Fruit fly (Drosophila melanogaster) whole organism, prepupa: Measurements from ENCODE around the gene CG10587.

Source experiments
- Blimp-1 ChIP-seq: fragments of 200-800 bp; sonication (Bioruptor generic); optimal IDR thresholded peaks from 3 replicates; lab custom pipeline; 2017; ENCODE audit warnings: missing biosample characterization, missing genetic modification characterization, mild to moderate bottlenecking, moderate library complexity, missing genetic modification reagents
- CG10669 ChIP-seq: fragments of 200-800 bp; sonication (Bioruptor generic); optimal IDR thresholded peaks from 3 replicates; lab custom pipeline; 2018; ENCODE audit warnings: missing biosample characterization, mild to moderate bottlenecking, missing genetic modification characterization, moderate library complexity
- CG11294 ChIP-seq: fragments of 200-800 bp; sonication (Bioruptor generic); IDR thresholded peaks from 2 replicates; pipeline ENCODE4 v1.3.6; 2022; ENCODE audit warnings: missing biosample characterization, missing genetic modification characterization
- CG11762 ChIP-seq: fragments of 200-800 bp; sonication (Bioruptor generic); optimal IDR thresholded peaks from 3 replicates; lab custom pipeline; 2016; ENCODE audit warnings: missing biosample characterization, missing genetic modification characterization; ENCODE audit not compliant: insufficient read depth
- CG11902 ChIP-seq: fragments of 200-800 bp; sonication (Bioruptor generic); optimal IDR thresholded peaks from 3 replicates; lab custom pipeline; 2016; ENCODE audit warnings: missing biosample characterization, missing genetic modification characterization
- CG15336 ChIP-seq: fragments of 200-800 bp; sonication (Bioruptor generic); IDR thresholded peaks from 2 replicates; pipeline ENCODE4 v1.3.6; 2022; ENCODE audit warnings: missing biosample characterization, missing genetic modification characterization
- CG1621 ChIP-seq: fragments of 200-800 bp; sonication (Bioruptor generic); optimal IDR thresholded peaks from 3 replicates; lab custom pipeline; 2018; ENCODE audit warnings: missing biosample characterization, mild to moderate bottlenecking, missing genetic modification characterization
- CG16779 ChIP-seq: fragments of 200-800 bp; sonication (Bioruptor generic); optimal IDR thresholded peaks from 3 replicates; lab custom pipeline; 2017; ENCODE audit warnings: missing biosample characterization, mild to moderate bottlenecking, missing genetic modification characterization
- CG3032 ChIP-seq: fragments of 200-800 bp; optimal IDR thresholded peaks from 2 replicates; lab custom pipeline; 2019; ENCODE audit warnings: missing biosample characterization, mild to moderate bottlenecking, missing genetic modification characterization, moderate library complexity
- CG31627 ChIP-seq: fragments of 200-800 bp; sonication (Bioruptor generic); optimal IDR thresholded peaks from 3 replicates; lab custom pipeline; 2016; ENCODE audit warnings: missing biosample characterization, missing genetic modification characterization
- CG3919 ChIP-seq: fragments of 200-800 bp; sonication (Bioruptor generic); optimal IDR thresholded peaks from 3 replicates; lab custom pipeline; 2016; ENCODE audit warnings: missing biosample characterization, missing genetic modification characterization
- CG4318 ChIP-seq: fragments of 200-800 bp; sonication (Bioruptor generic); optimal IDR thresholded peaks from 3 replicates; lab custom pipeline; 2017; ENCODE audit warnings: missing biosample characterization, mild to moderate bottlenecking, missing genetic modification characterization
- CG6163 ChIP-seq: fragments of 200-800 bp; sonication (Bioruptor generic); IDR thresholded peaks from 3 replicates; pipeline ENCODE4 v1.3.6; 2022; ENCODE audit warnings: missing biosample characterization, missing genetic modification characterization
- CG6276 ChIP-seq: fragments of 200-800 bp; sonication (Bioruptor generic); optimal IDR thresholded peaks from 2 replicates; lab custom pipeline; 2017; ENCODE audit warnings: missing biosample characterization, mild to moderate bottlenecking, missing genetic modification characterization
- CG6808 ChIP-seq: fragments of 200-800 bp; sonication (Bioruptor generic); optimal IDR thresholded peaks from 3 replicates; lab custom pipeline; 2017; ENCODE audit warnings: missing biosample characterization, missing genetic modification characterization, mild to moderate bottlenecking, moderate library complexity, missing genetic modification reagents
- CG6854 ChIP-seq: fragments of 200-800 bp; sonication (Bioruptor generic); optimal IDR thresholded peaks from 2 replicates; lab custom pipeline; 2017; ENCODE audit warnings: missing biosample characterization, mild to moderate bottlenecking, missing genetic modification characterization
- CG7368 ChIP-seq: fragments of 200-800 bp; sonication (Bioruptor generic); optimal IDR thresholded peaks from 3 replicates; lab custom pipeline; 2016; ENCODE audit warnings: missing biosample characterization, missing genetic modification characterization
- CG8119 ChIP-seq: fragments of 200-800 bp; sonication (Bioruptor generic); IDR thresholded peaks from 3 replicates; pipeline ENCODE4 v1.3.6; 2022; ENCODE audit warnings: missing biosample characterization, missing genetic modification characterization
- CG8319 ChIP-seq: fragments of 200-800 bp; sonication (Bioruptor generic); optimal IDR thresholded peaks from 3 replicates; lab custom pipeline; 2016; ENCODE audit warnings: missing biosample characterization, missing genetic modification characterization
- CG9139 ChIP-seq: fragments of 200-800 bp; sonication (Bioruptor generic); optimal IDR thresholded peaks from 3 replicates; lab custom pipeline; 2017; ENCODE audit warnings: missing biosample characterization, mild to moderate bottlenecking, missing genetic modification characterization
- Eip93F ChIP-seq: fragments of 200-800 bp; sonication (Bioruptor generic); optimal IDR thresholded peaks from 2 replicates; lab custom pipeline; 2016; ENCODE audit warnings: missing biosample characterization, mild to moderate bottlenecking, missing genetic modification characterization
- Ets96B ChIP-seq: fragments of 200-800 bp; optimal IDR thresholded peaks from 2 replicates; lab custom pipeline; 2019; ENCODE audit warnings: missing biosample characterization, mild to moderate bottlenecking, missing genetic modification characterization, moderate library complexity
- Gug ChIP-seq: fragments of 200-800 bp; sonication (Bioruptor generic); IDR thresholded peaks from 2 replicates; pipeline ENCODE4 v1.3.6; 2022; ENCODE audit warnings: missing biosample characterization, missing genetic modification characterization
- Hr38 ChIP-seq: sonication (Bioruptor generic); optimal IDR thresholded peaks from 2 replicates; lab custom pipeline; 2016; ENCODE audit warnings: missing biosample characterization, missing genetic modification characterization
- Lpt ChIP-seq: fragments of 200-800 bp; sonication (Bioruptor generic); optimal IDR thresholded peaks from 3 replicates; lab custom pipeline; 2016; ENCODE audit warnings: missing biosample characterization, missing genetic modification characterization
- Smox ChIP-seq: fragments of 200-800 bp; sonication (Bioruptor generic); optimal IDR thresholded peaks from 3 replicates; lab custom pipeline; 2016; ENCODE audit warnings: missing biosample characterization, missing genetic modification characterization
- Sox102F ChIP-seq: fragments of 200-800 bp; sonication (Bioruptor generic); optimal IDR thresholded peaks from 2 replicates; lab custom pipeline; 2016; ENCODE audit warnings: missing biosample characterization, mild to moderate bottlenecking, missing genetic modification characterization
- Sox14 ChIP-seq: fragments of 200-800 bp; sonication (Bioruptor generic); optimal IDR thresholded peaks from 3 replicates; lab custom pipeline; 2016; ENCODE audit warnings: missing biosample characterization, missing genetic modification characterization
- Sox15 ChIP-seq: fragments of 200-800 bp; sonication (Bioruptor generic); optimal IDR thresholded peaks from 3 replicates; lab custom pipeline; 2016; ENCODE audit warnings: missing biosample characterization, missing genetic modification characterization
- achi ChIP-seq: fragments of 200-800 bp; sonication (Bioruptor generic); optimal IDR thresholded peaks from 3 replicates; lab custom pipeline; 2016; ENCODE audit warnings: missing biosample characterization, missing genetic modification characterization
- acj6 ChIP-seq: fragments of 200-800 bp; sonication (Bioruptor generic); optimal IDR thresholded peaks from 3 replicates; lab custom pipeline; 2016; ENCODE audit warnings: missing biosample characterization, missing genetic modification characterization
- cyc ChIP-seq: fragments of 200-800 bp; sonication (Bioruptor generic); optimal IDR thresholded peaks from 3 replicates; lab custom pipeline; 2016; ENCODE audit warnings: missing biosample characterization, missing genetic modification characterization
- dac ChIP-seq: fragments of 200-800 bp; sonication (Bioruptor generic); optimal IDR thresholded peaks from 2 replicates; lab custom pipeline; 2017; ENCODE audit warnings: missing biosample characterization, mild to moderate bottlenecking, missing genetic modification characterization
- dsx ChIP-seq: fragments of 200-800 bp; optimal IDR thresholded peaks from 3 replicates; lab custom pipeline; 2019; ENCODE audit warnings: missing biosample characterization, mild to moderate bottlenecking, missing genetic modification characterization, moderate library complexity; ENCODE audit not compliant: poor library complexity, severe bottlenecking
- eg ChIP-seq: fragments of 200-800 bp; sonication (Bioruptor generic); IDR thresholded peaks from 3 replicates; pipeline ENCODE4 v1.3.6; 2022; ENCODE audit warnings: missing biosample characterization, missing genetic modification characterization
- fkh ChIP-seq: fragments of 200-800 bp; sonication (Bioruptor generic); optimal IDR thresholded peaks from 3 replicates; lab custom pipeline; 2017; ENCODE audit warnings: missing biosample characterization, mild to moderate bottlenecking, missing genetic modification characterization, moderate library complexity
- net ChIP-seq: fragments of 200-800 bp; sonication (Bioruptor generic); optimal IDR thresholded peaks from 3 replicates; lab custom pipeline; 2016; ENCODE audit warnings: missing biosample characterization, missing genetic modification characterization
- pdm3 ChIP-seq: fragments of 200-800 bp; sonication (Bioruptor generic); optimal IDR thresholded peaks from 3 replicates; lab custom pipeline; 2016; ENCODE audit warnings: missing biosample characterization, missing genetic modification characterization
- salr ChIP-seq, 2 experiments: fragments of 200-800 bp; sonication (Bioruptor generic); optimal IDR thresholded peaks; 3 replicates each; lab custom pipeline; 2016 to 2018; ENCODE audit warnings: missing biosample characterization in 2 of 2, missing genetic modification characterization in 2 of 2, mild to moderate bottlenecking in 1 of 2
- spab ChIP-seq: fragments of 200-800 bp; sonication (Bioruptor generic); optimal IDR thresholded peaks from 2 replicates; lab custom pipeline; 2017; ENCODE audit warnings: missing biosample characterization, mild to moderate bottlenecking, missing genetic modification characterization, missing genetic modification reagents
- ss ChIP-seq, 2 experiments: fragments of 200-800 bp; sonication (Bioruptor generic); optimal IDR thresholded peaks; 2 replicates in 1 of 2; 3 replicates in 1 of 2; lab custom pipeline; 2017 to 2018; ENCODE audit warnings: mild to moderate bottlenecking in 2 of 2, missing biosample characterization in 2 of 2, missing genetic modification characterization in 2 of 2, moderate library complexity in 1 of 2
- topi ChIP-seq: fragments of 200-800 bp; sonication (Bioruptor generic); optimal IDR thresholded peaks from 3 replicates; lab custom pipeline; 2016; ENCODE audit warnings: missing biosample characterization, missing genetic modification characterization
- vri ChIP-seq: fragments of 200-800 bp; sonication (Bioruptor generic); optimal IDR thresholded peaks from 3 replicates; lab custom pipeline; 2016; ENCODE audit warnings: missing biosample characterization, mild to moderate bottlenecking, missing genetic modification characterization

CG10587 gene

DNA sequence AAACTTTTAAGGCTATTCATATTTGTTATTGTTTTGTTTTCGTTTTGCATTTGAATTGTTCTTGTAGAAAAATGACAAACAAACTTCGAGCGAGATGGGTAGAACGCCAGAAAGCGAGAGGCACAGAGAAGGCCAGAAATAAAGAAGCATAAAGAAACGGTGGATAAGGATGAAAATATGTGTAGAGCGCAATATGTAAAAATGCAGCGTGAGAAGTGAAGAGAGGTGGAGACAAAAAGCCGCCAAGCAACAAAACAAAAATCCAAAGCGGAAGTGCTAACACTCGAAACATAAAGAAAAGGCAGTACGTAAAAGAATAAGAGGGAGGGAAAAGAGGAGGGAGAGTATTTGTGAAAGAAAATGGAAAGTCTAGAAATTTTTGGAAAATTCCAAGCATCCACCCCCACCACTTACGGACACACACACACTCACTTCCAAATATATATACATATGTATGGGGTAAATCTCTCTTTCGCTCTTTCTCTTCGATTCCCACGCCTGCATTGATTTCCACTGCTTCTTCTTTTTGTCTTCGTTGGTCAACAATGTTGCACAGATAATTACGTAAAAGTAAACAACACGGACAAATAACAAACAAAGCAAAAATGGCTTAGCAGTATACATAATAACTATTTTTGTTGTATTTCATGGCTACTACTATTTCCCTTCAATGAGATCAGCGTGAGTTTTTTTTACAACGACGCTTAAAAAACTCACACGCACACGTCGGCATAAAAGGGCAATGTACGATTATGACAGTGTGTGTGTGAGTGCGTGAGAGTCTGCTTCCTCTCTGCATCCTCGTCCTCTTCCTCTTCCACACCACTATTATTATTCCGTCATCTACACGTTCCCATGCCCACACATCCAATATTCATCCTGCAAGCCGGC, 45.3 kb upstream of the CG10587 start:
- no peak for TF ChIP-seq CG31627 (GFP tag; lab: Kevin White, UChicago)
- no peak for TF ChIP-seq Lpt (GFP tag; lab: Kevin White, UChicago)
- no peak for TF ChIP-seq CG1621 (tag; lab: Kevin White, UChicago)
- TF ChIP-seq Sox14 (GFP tag; lab: Kevin White, UChicago), result no peak
- TF ChIP-seq CG6276 (GFP tag; lab: Kevin White, UChicago), result no peak
- TF ChIP-seq CG6163 (GFP tag; lab: Robert Waterston, UW), result peak; percentile 57; the same call in 2 of the 3 replicates
- TF ChIP-seq CG8119 (GFP tag; lab: Robert Waterston, UW), result no peak
- peak; percentile 98 for TF ChIP-seq dsx (GFP tag; lab: Kevin White, UChicago)
- TF ChIP-seq ss (GFP tag; optimal IDR thresholded peaks at IDR 0.05; lab: Kevin White, UChicago), result no peak
- TF ChIP-seq Sox15, result no peak
- TF ChIP-seq CG11294 (GFP tag; lab: Robert Waterston, UW), result no peak
- no peak for TF ChIP-seq fkh (GFP tag; lab: Kevin White, UChicago)

dm6 chr3L:20999639-21000038, 37.3 kb upstream of the CG10587 start:
- TF ChIP-seq CG7368 (GFP tag; lab: Kevin White, UChicago) (no peak), CG15336 (GFP tag; lab: Robert Waterston, UW) (no peak)

- no peak for TF ChIP-seq Gug (GFP tag; lab: Robert Waterston, UW)
- no peak for TF ChIP-seq CG8319 (GFP tag; lab: Kevin White, UChicago)
- no peak for TF ChIP-seq Blimp-1 (GFP tag; lab: Kevin White, UChicago)
- TF ChIP-seq eg (GFP tag; lab: Robert Waterston, UW), result no peak
- no peak for TF ChIP-seq net (GFP tag; lab: Kevin White, UChicago)
- TF ChIP-seq Hr38 (GFP tag; lab: Kevin White, UChicago), result no peak
- no peak for TF ChIP-seq pdm3 (GFP tag; lab: Kevin White, UChicago)
- no peak for TF ChIP-seq CG6808 (GFP tag; lab: Kevin White, UChicago)
- TF ChIP-seq CG8119 (GFP tag; lab: Robert Waterston, UW), result no peak
- TF ChIP-seq salr (GFP tag; optimal IDR thresholded peaks at IDR 0.05; lab: Kevin White, UChicago), result no peak
- no peak for TF ChIP-seq CG1621 (tag; lab: Kevin White, UChicago)
- TF ChIP-seq CG16779, result no peak
- no peak for TF ChIP-seq CG10669 (GFP tag; lab: Kevin White, UChicago)
- no peak for TF ChIP-seq acj6 (GFP tag; lab: Kevin White, UChicago)
- no peak for TF ChIP-seq CG6854 (GFP tag; lab: Kevin White, UChicago)
- no peak for TF ChIP-seq CG11762 (GFP tag; lab: Kevin White, UChicago)
- no peak for TF ChIP-seq Smox
- TF ChIP-seq, all 60 proteins: peak for 0
Observed at dm6 chr3L:20991373-20991772, 29.0 kb upstream of the CG10587 start, which contains the start of gene CG12984. Gene CG12984, plus strand, starts transcription at chr3L:20991673.

DNA sequence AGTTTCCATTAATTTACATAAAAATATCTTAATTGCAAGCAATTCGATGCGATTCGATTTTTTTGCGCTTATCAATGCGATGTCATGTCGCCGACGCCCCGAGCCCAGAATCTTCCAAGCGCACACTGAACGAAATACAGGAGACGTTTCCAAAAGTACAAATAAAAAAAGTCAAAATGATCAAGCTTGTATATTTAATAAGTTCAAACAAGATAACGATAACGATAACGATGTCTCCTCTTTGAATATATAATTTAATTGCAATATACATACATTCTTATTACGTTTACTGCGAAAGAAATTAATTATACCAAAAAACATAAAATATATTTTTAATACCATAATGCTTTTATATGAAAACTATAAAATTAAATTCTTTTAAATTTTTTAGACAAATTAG, 27.9 kb upstream of the CG10587 start:
- TF ChIP-seq dac (GFP tag; lab: Kevin White, UChicago), result no peak
- peak; percentile 61 for TF ChIP-seq acj6 (GFP tag; lab: Kevin White, UChicago)
- TF ChIP-seq CG9139 (GFP tag; lab: Kevin White, UChicago), result peak; percentile 26
- TF ChIP-seq CG15336 (GFP tag; lab: Robert Waterston, UW), result no peak
- peak; percentile 49 for TF ChIP-seq achi (GFP tag; lab: Kevin White, UChicago)
- peak; percentile 66 for TF ChIP-seq CG3919
- TF ChIP-seq CG11902 (GFP tag; lab: Kevin White, UChicago), result peak; percentile 8
- no peak for TF ChIP-seq Hr38 (GFP tag; lab: Kevin White, UChicago)
- peak; percentile 52 for TF ChIP-seq topi (GFP tag; lab: Kevin White, UChicago)
- no peak for TF ChIP-seq Blimp-1 (GFP tag; lab: Kevin White, UChicago)
- peak; percentile 31 for TF ChIP-seq cyc (GFP tag; lab: Kevin White, UChicago)
- TF ChIP-seq vri (GFP tag; lab: Kevin White, UChicago), result no peak
- TF ChIP-seq Gug (GFP tag; lab: Robert Waterston, UW), result no peak
- TF ChIP-seq Eip93F (GFP tag; lab: Kevin White, UChicago), result no peak
- no peak for TF ChIP-seq Sox14 (GFP tag; lab: Kevin White, UChicago)
- TF ChIP-seq CG3032 (tag; lab: Kevin White, UChicago), result peak; percentile 58
- peak; percentile 51 for TF ChIP-seq spab
- no peak for TF ChIP-seq CG4318
- peak; percentile 77 for TF ChIP-seq Ets96B (tag; lab: Kevin White, UChicago)
- TF ChIP-seq CG1621 (tag; lab: Kevin White, UChicago), result no peak
- peak; percentile 35 for TF ChIP-seq pdm3 (GFP tag; lab: Kevin White, UChicago)
- TF ChIP-seq Sox102F (GFP tag; lab: Kevin White, UChicago), result peak; percentile 41
